Worm (Caenorhabditis elegans) whole organism, L3 larva: Measurements from ENCODE around the gene cyk-1.

Source experiments
- R02D3.7 ChIP-seq: fragments of 150-350 bp; optimal IDR thresholded peaks from 2 replicates; lab custom pipeline; 2014; ENCODE audit warnings: missing biosample characterization, missing genetic modification characterization
- ama-1 ChIP-seq: fragments of 150-350 bp; optimal IDR thresholded peaks from 2 replicates; lab custom pipeline; 2018
- ceh-16 ChIP-seq: sonication (generic microtip); optimal IDR thresholded peaks from 2 replicates; lab custom pipeline; 2017; ENCODE audit warnings: missing biosample characterization, missing genetic modification characterization
- ceh-28 ChIP-seq: fragments of 150-350 bp; optimal IDR thresholded peaks from 2 replicates; lab custom pipeline; 2014; ENCODE audit warnings: missing biosample characterization, missing genetic modification reagents, missing genetic modification characterization
- ceh-9 ChIP-seq: sonication (generic microtip); optimal IDR thresholded peaks from 2 replicates; lab custom pipeline; 2018; ENCODE audit warnings: missing biosample characterization, missing genetic modification characterization
- daf-12 ChIP-seq: fragments of 150-350 bp; optimal IDR thresholded peaks from 2 replicates; lab custom pipeline; 2014; ENCODE audit warnings: missing biosample characterization, missing genetic modification reagents, missing genetic modification characterization
- egl-5 ChIP-seq: fragments of 150-350 bp; optimal IDR thresholded peaks from 2 replicates; lab custom pipeline; 2017; ENCODE audit warnings: missing biosample characterization, missing genetic modification reagents, missing genetic modification characterization, inconsistent platforms
- elt-1 ChIP-seq: fragments of 150-350 bp; optimal IDR thresholded peaks from 2 replicates; lab custom pipeline; 2014; ENCODE audit warnings: missing biosample characterization, missing genetic modification characterization
- elt-2 ChIP-seq: sonication (generic microtip); optimal IDR thresholded peaks from 2 replicates; lab custom pipeline; 2016; ENCODE audit warnings: missing genetic modification reagents, mild to moderate bottlenecking, missing genetic modification characterization, missing compliant biosample characterization
- fkh-10 ChIP-seq: sonication (generic microtip); optimal IDR thresholded peaks from 2 replicates; lab custom pipeline; 2017; ENCODE audit warnings: missing biosample characterization, missing genetic modification reagents, missing genetic modification characterization
- fos-1 ChIP-seq: fragments of 150-350 bp; optimal IDR thresholded peaks from 2 replicates; lab custom pipeline; 2014; ENCODE audit warnings: missing biosample characterization, missing genetic modification characterization
- hmg-11 ChIP-seq: sonication (generic microtip); optimal IDR thresholded peaks from 2 replicates; lab custom pipeline; 2016; ENCODE audit warnings: missing genetic modification characterization, missing compliant biosample characterization
- lin-15B ChIP-seq: fragments of 150-350 bp; optimal IDR thresholded peaks from 2 replicates; lab custom pipeline; 2014; ENCODE audit warnings: missing biosample characterization, missing genetic modification characterization
- lin-39 ChIP-seq: fragments of 150-350 bp; optimal IDR thresholded peaks from 2 replicates; lab custom pipeline; 2018; ENCODE audit warnings: missing biosample characterization, missing genetic modification reagents, missing genetic modification characterization
- mdl-1 ChIP-seq: fragments of 150-350 bp; optimal IDR thresholded peaks from 2 replicates; lab custom pipeline; 2014; ENCODE audit warnings: missing biosample characterization, missing genetic modification characterization
- nfya-1 ChIP-seq: sonication (generic microtip); optimal IDR thresholded peaks from 2 replicates; lab custom pipeline; 2017; ENCODE audit warnings: missing genetic modification characterization, mild to moderate bottlenecking, missing compliant biosample characterization, antibody characterized with exemption, moderate library complexity; ENCODE audit not compliant: insufficient read depth
- nhr-11 ChIP-seq: fragments of 150-350 bp; optimal IDR thresholded peaks from 2 replicates; lab custom pipeline; 2014; ENCODE audit warnings: missing biosample characterization, missing genetic modification characterization
- nhr-12 ChIP-seq: fragments of 150-350 bp; optimal IDR thresholded peaks from 2 replicates; lab custom pipeline; 2014; ENCODE audit warnings: missing biosample characterization, missing genetic modification characterization
- nhr-23 ChIP-seq: fragments of 150-350 bp; optimal IDR thresholded peaks from 2 replicates; lab custom pipeline; 2014; ENCODE audit warnings: missing biosample characterization, missing genetic modification reagents, missing genetic modification characterization
- nhr-25 ChIP-seq: sonication (generic microtip); optimal IDR thresholded peaks from 2 replicates; lab custom pipeline; 2017; ENCODE audit warnings: missing biosample characterization, missing genetic modification characterization
- nhr-28 ChIP-seq: fragments of 150-350 bp; optimal IDR thresholded peaks from 2 replicates; lab custom pipeline; 2014; ENCODE audit warnings: missing biosample characterization, missing genetic modification characterization
- nhr-43 ChIP-seq: sonication (generic microtip); optimal IDR thresholded peaks from 2 replicates; lab custom pipeline; 2016; ENCODE audit warnings: mild to moderate bottlenecking, missing genetic modification characterization, missing compliant biosample characterization; ENCODE audit not compliant: poor library complexity, severe bottlenecking
- nhr-67 ChIP-seq: fragments of 150-350 bp; optimal IDR thresholded peaks from 2 replicates; lab custom pipeline; 2014; ENCODE audit warnings: missing biosample characterization, missing genetic modification characterization
- nhr-77 ChIP-seq: fragments of 150-350 bp; optimal IDR thresholded peaks from 2 replicates; lab custom pipeline; 2014; ENCODE audit warnings: missing biosample characterization, missing genetic modification characterization
- pha-4 ChIP-seq: fragments of 150-350 bp; optimal IDR thresholded peaks from 2 replicates; lab custom pipeline; 2014; ENCODE audit warnings: missing biosample characterization, missing genetic modification reagents, missing genetic modification characterization
- snpc-4 ChIP-seq: fragments of 150-350 bp; optimal IDR thresholded peaks from 2 replicates; lab custom pipeline; 2014; ENCODE audit warnings: missing biosample characterization, missing genetic modification characterization
- tbx-2 ChIP-seq: sonication (generic microtip); optimal IDR thresholded peaks from 2 replicates; lab custom pipeline; 2016; ENCODE audit warnings: mild to moderate bottlenecking, missing genetic modification characterization, missing compliant biosample characterization
- unc-39 ChIP-seq: sonication (generic microtip); optimal IDR thresholded peaks from 4 replicates; lab custom pipeline; 2017; ENCODE audit warnings: missing biosample characterization, missing genetic modification characterization
- unc-62 ChIP-seq: fragments of 150-350 bp; sonication (generic microtip); optimal IDR thresholded peaks from 4 replicates; lab custom pipeline; 2014; ENCODE audit warnings: missing biosample characterization, missing genetic modification reagents, missing genetic modification characterization
- zag-1 ChIP-seq: fragments of 150-350 bp; optimal IDR thresholded peaks from 2 replicates; lab custom pipeline; 2014; ENCODE audit warnings: missing biosample characterization, missing genetic modification characterization
- ztf-11 ChIP-seq: fragments of 150-350 bp; optimal IDR thresholded peaks from 2 replicates; lab custom pipeline; 2014; ENCODE audit warnings: missing biosample characterization, missing genetic modification characterization

Gene cyk-1

DNA sequence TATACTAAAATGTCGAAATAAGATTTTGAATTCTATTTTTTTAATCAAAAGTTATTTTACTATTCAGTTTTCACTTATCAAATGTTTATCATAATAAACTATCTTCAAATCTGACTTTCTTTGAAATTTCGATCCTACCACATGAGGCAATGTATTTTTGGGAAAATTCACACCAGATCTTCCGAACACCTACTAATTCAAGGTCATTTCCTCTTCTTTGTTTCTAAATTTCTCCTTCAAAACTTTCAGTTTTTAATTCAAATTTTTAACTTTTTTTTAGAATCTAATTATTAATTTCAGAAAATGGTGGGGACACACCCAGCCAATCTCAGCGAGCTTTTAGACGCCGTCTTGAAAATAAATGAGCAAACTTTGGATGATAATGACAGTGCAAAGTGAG, 49.4 kb downstream of the cyk-1 start, which contains the start of gene ceh-20:
Gene ceh-20 (plus strand): TSS at position 301 of the 400 bp plus-strand sequence.
- TF ChIP-seq mdl-1 (tag; lab: Kevin White, UChicago) = no peak
- TF ChIP-seq zag-1 (tag; lab: Kevin White, UChicago) = no peak
- TF ChIP-seq nhr-25 (tag; lab: Kevin White, UChicago) = no peak
- no peak for TF ChIP-seq unc-62 (GFP tag; lab: Kevin White, UChicago)
- no peak for TF ChIP-seq ztf-11 (tag; lab: Kevin White, UChicago)
- no peak for TF ChIP-seq ceh-16 (tag; lab: Kevin White, UChicago)
- no peak for TF ChIP-seq snpc-4 (tag; lab: Kevin White, UChicago)
- TF ChIP-seq elt-2 (tag; lab: Kevin White, UChicago) = no peak
- no peak for TF ChIP-seq pha-4 (tag; lab: Kevin White, UChicago)
- no peak for TF ChIP-seq nhr-11 (tag; lab: Kevin White, UChicago)
- TF ChIP-seq nhr-43 = no peak
- TF ChIP-seq nhr-23 (tag; lab: Kevin White, UChicago) = no peak
- no peak for TF ChIP-seq nhr-28
- TF ChIP-seq ceh-28 (tag; lab: Kevin White, UChicago) = no peak

DNA sequence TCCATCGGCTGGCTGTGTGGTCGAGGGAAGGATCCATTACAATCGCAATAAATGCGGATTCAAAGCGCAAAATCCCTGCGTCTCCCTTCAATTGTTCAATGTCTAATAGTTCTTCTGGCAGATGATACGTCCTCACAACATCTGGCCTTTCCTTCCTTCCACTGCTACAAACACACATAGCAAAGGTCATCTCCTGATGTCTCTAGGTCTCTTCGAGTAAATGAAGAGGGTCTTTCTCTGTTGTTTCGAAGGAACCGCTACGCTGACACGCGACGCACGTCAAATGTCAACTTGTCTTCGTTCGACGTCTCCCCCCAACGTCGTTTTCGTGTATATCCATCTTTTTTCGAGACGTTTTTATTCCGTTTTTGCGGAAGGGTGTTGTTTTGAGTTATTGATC, 50.1 kb downstream of the cyk-1 start:
- peak; percentile 2 for TF ChIP-seq nhr-11 (tag; lab: Kevin White, UChicago)
- no peak for TF ChIP-seq nhr-12
- TF ChIP-seq nhr-43 = peak; percentile 44
- peak; percentile 79 for TF ChIP-seq nfya-1 (tag; lab: Kevin White, UChicago)
- peak; percentile 38 for TF ChIP-seq R02D3.7 (tag; lab: Kevin White, UChicago)
- peak; percentile 95 for TF ChIP-seq nhr-25 (tag; lab: Kevin White, UChicago)
- TF ChIP-seq ceh-28 (tag; lab: Kevin White, UChicago) = peak; percentile 42
- peak; percentile 5 for TF ChIP-seq tbx-2 (tag; lab: Kevin White, UChicago)
- TF ChIP-seq ceh-9 (tag; lab: Kevin White, UChicago) = no peak
- peak; percentile 1 for TF ChIP-seq egl-5
- TF ChIP-seq nhr-77 = no peak
- peak; percentile 78 for TF ChIP-seq nhr-23 (tag; lab: Kevin White, UChicago)
- TF ChIP-seq lin-39 (tag; lab: Kevin White, UChicago) = peak; percentile 88
- no peak for TF ChIP-seq mdl-1 (tag; lab: Kevin White, UChicago)
- no peak for TF ChIP-seq fos-1 (tag; lab: Kevin White, UChicago)
- TF ChIP-seq ama-1 (lab: Kevin White, UChicago) = peak; percentile 48
- peak; percentile 55 for TF ChIP-seq hmg-11
- peak; percentile 31 for TF ChIP-seq elt-1
- TF ChIP-seq unc-62 (GFP tag; lab: Kevin White, UChicago) = peak; percentile 100
- peak; percentile 57 for TF ChIP-seq lin-15B (tag; lab: Kevin White, UChicago)
- TF ChIP-seq fkh-10 = no peak

DNA sequence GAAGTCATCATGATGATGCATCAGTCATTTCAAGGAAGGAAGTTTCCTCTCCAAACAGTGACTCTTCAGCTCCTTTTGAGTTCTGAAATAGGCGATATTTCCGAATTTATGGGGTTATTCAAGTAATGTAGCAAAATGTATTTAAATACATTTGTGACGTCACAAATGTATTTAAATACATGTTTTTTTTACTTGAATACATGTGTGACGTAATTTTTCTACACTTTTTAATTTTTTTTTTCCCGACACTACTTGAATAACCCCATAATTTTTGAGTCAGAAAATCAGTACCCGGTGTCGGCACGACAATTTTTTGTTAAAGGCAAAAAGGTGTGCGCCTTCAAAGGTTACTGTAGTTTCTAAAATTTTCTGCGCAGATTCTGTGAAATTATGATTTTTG, 54.1 kb downstream of the cyk-1 start:
- TF ChIP-seq snpc-4 (tag; lab: Kevin White, UChicago) = no peak

DNA sequence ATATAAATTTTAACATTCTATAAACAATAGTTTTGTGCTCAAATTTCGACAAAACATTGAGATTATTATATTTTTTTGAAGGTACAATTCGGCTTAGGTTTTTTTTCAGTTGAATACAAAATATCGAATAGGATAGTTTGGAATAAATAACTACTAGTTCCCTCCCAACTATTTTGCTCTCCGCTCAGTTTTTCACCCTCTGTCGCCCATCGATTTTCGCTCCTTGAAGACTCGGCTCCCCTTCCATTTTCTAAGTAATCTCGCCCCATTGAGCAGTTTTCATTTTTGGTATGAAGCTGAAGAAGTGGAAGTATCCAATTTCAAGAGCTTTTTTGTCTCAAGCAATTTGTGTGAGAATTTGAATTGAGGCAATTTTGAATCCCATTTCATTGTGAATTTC, 55.3 kb downstream of the cyk-1 start, which contains the start of gene F31E3.2:
Gene F31E3.2 (plus strand): TSS at position 301 of the 400 bp plus-strand sequence.
- TF ChIP-seq ceh-9 (tag; lab: Kevin White, UChicago) (no peak), elt-1 (no peak), nhr-25 (tag; lab: Kevin White, UChicago) (no peak), nfya-1 (tag; lab: Kevin White, UChicago) (peak; percentile 24), nhr-43 (no peak), unc-39 (tag; lab: Kevin White, UChicago) (no peak), nhr-67 (tag; lab: Kevin White, UChicago) (no peak), daf-12 (tag; lab: Kevin White, UChicago) (no peak)
